Fruit fly (Drosophila melanogaster): ENCODE results near the gene Obp93a.

DNA sequence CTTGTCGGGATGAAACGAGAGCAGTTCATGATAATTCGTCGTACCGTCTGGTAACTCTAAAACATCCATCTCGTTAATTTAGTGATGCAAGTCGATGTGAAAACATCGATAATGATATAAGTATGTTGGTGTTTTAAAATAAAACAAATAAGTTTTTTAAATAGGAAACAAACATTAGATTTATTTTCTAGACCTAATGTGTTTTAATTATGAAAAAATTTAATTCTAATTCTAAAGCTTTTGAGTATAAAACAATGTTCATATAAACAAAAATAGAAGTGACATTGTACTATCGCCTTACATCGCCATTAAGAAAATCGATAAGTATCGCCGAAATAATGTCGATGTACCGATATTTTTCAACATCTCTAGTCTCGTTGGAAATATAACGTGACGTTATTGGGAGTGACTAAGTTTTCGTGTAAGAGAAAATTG, 18.5 kb downstream of the Obp93a start, which contains the start of gene Rab11:
- TF ChIP-seq insv (optimal IDR thresholded peaks at IDR 0.05): no peak
- no peak for TF ChIP-seq ttk (optimal IDR thresholded peaks at IDR 0.05)
- TF ChIP-seq psq (optimal IDR thresholded peaks at IDR 0.05): no peak
- TF ChIP-seq Myc (optimal IDR thresholded peaks at IDR 0.05): no peak
